Worm (Caenorhabditis elegans): ENCODE measurements around the gene mans-2.

Gene mans-2

DNA sequence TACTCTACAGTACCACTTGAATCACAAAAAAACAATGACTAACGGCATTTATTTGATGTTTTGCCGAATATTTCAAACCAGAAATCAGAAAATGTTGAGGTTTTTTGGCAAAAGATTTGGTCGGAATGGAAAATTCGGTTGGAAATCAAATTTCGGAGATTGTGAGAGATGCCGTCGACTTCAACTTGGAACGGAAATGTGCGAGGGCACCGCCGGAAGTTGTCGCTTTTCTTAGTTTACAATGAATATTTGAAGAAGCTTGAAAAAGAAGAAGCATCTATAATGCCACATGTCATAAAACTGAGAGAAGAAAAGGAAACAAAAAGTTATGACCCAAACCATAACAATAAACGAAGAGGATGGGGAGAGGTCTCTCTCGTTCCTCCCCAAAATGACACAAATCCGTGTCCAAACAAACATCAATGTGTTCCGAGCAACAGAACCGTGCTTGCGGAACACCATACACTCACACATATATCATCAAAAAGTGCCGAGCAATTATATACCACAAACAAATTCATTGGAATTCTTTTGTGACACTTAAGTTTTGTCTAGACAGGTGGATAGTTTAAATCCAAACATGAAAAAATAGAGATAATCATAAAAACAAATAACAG lies 5.3 kb upstream of the mans-2 start:
- TF ChIP-seq tlf-1 (GFP tag; optimal IDR thresholded peaks at IDR 0.05) (peak; percentile 5), D2030.7 (GFP tag; IDR thresholded peaks at IDR 0.05) (0 out of 2 replicates have a peak, but pooled peaks have one; percentile 20), mcd-1 (GFP tag; IDR thresholded peaks at IDR 0.05) (0 out of 2 replicates have a peak, but pooled peaks have one; percentile 10), Y53G8AR.9 (GFP tag; conservative IDR thresholded peaks at IDR 0.05) (0 out of 2 replicates have a peak, but pooled peaks have one; percentile 23), F49E8.2 (tag; optimal IDR thresholded peaks at IDR 0.05; ENCODE audit: insufficient read depth) (peak; percentile 20), hmg-20 (GFP tag; IDR thresholded peaks at IDR 0.05) (0 out of 2 replicates have a peak, but pooled peaks have one; percentile 14), snpc-1.1 (tag; optimal IDR thresholded peaks at IDR 0.05; ENCODE audit: insufficient read depth) (no peak), pbrm-1 (GFP tag; IDR thresholded peaks at IDR 0.05) (0 out of 2 replicates have a peak, but pooled peaks have one; percentile 36), mxl-1 (tag; optimal IDR thresholded peaks at IDR 0.05) (no peak), lin-35 (GFP tag; optimal IDR thresholded peaks at IDR 0.05) (peak in 1 of 3 experiments; percentile 18), cebp-1 (GFP tag; IDR thresholded peaks at IDR 0.05) (no peak), cebp-1 (tag; optimal IDR thresholded peaks at IDR 0.05) (peak; percentile 35), nhr-90 (tag; optimal IDR thresholded peaks at IDR 0.05) (no peak), ekl-4 (GFP tag; IDR thresholded peaks at IDR 0.05) (peak; percentile 59), repo-1 (tag; optimal IDR thresholded peaks at IDR 0.05) (peak; percentile 5), hsf-1 (GFP tag; IDR thresholded peaks at IDR 0.05) (peak; percentile 37; the same call in 1 of the 2 replicates), atf-7 (tag; optimal IDR thresholded peaks at IDR 0.05) (peak; percentile 28), madf-6 (GFP tag; IDR thresholded peaks at IDR 0.05) (peak; percentile 27; the same call in 1 of the 2 replicates), ceh-40 (GFP tag; IDR thresholded peaks at IDR 0.05) (0 out of 2 replicates have a peak, but pooled peaks have one; percentile 51), athp-1 (tag; optimal IDR thresholded peaks at IDR 0.05) (no peak), C17E4.6 (GFP tag; IDR thresholded peaks at IDR 0.05) (peak; percentile 48; the same call in 1 of the 2 replicates), hmg-1.2 (GFP tag; IDR thresholded peaks at IDR 0.05) (no peak), madf-3 (GFP tag; IDR thresholded peaks at IDR 0.05) (peak; percentile 79; the same call in 1 of the 2 replicates), ztf-6 (GFP tag; IDR thresholded peaks at IDR 0.05) (no peak), hrde-1 (tag; optimal IDR thresholded peaks at IDR 0.05; ENCODE audit: borderline replicate concordance) (peak; percentile 66), Y53F4B.3 (GFP tag; IDR thresholded peaks at IDR 0.05) (0 out of 2 replicates have a peak, but pooled peaks have one; percentile 6), attf-6 (GFP tag; IDR thresholded peaks at IDR 0.05) (0 out of 2 replicates have a peak, but pooled peaks have one; percentile 17), Y79H2A.3 (GFP tag; conservative IDR thresholded peaks at IDR 0.05) (peak; percentile 51; the same call in 1 of the 2 replicates), snpc-4 (GFP tag; optimal IDR thresholded peaks at IDR 0.05) (no peak), snpc-4 (tag; optimal IDR thresholded peaks at IDR 0.05) (peak in 2 of 4 experiments; percentile 35 to 53), Y95B8A.8 (GFP tag; IDR thresholded peaks at IDR 0.05) (no peak), him-1 (tag; optimal IDR thresholded peaks at IDR 0.05) (no peak), tbp1 (GFP tag; optimal IDR thresholded peaks at IDR 0.05) (peak; percentile 6), bed-2 (GFP tag; IDR thresholded peaks at IDR 0.05) (no peak), F33H1.4 (GFP tag; IDR thresholded peaks at IDR 0.05) (no peak)

DNA sequence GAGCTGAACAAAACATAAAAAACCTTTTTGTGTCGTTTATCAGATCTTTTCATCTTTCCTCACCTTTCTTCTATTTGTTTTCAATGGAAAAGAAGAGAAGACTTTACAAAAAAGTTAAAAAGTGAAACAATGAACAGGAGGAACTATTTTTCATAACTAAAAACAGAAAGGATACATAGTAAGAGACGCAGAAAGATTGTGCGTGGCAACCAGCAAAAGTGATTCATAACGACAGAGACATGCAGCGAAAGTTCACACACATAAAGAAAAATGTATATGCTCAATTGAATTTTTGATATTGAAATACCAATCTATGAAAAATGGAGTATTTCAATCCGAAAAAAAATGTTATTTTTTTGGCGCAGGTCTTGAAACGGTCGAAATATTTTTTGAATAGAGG lies 4.6 kb upstream of the mans-2 start:
- TF ChIP-seq bed-2 (GFP tag; IDR thresholded peaks at IDR 0.05) (no peak), ztf-22 (GFP tag; optimal IDR thresholded peaks at IDR 0.05) (no peak), B0336.3 (GFP tag; IDR thresholded peaks at IDR 0.05) (no peak), nhr-27 (tag; optimal IDR thresholded peaks at IDR 0.05) (no peak), attf-6 (GFP tag; IDR thresholded peaks at IDR 0.05) (no peak), F22D6.2 (tag; optimal IDR thresholded peaks at IDR 0.05) (no peak), nhr-80 (tag; optimal IDR thresholded peaks at IDR 0.05) (no peak), let-607 (tag; optimal IDR thresholded peaks at IDR 0.05) (no peak), lin-40 (tag; optimal IDR thresholded peaks at IDR 0.05) (no peak)
